Worm (Caenorhabditis elegans) whole organism, L4 larva: Measurements from ENCODE around the gene T18D3.9.

ENCODE experiments used
- F10B5.3 ChIP-seq: sonication (generic microtip); optimal IDR thresholded peaks from 2 replicates; lab custom pipeline; 2016; ENCODE audit warnings: mild to moderate bottlenecking, missing genetic modification characterization, missing compliant biosample characterization
- F26F4.8 ChIP-seq: fragments of 200-800 bp; sonication (Bioruptor generic); conservative IDR thresholded peaks from 2 replicates; pipeline ENCODE4 v1.3.6; 2022; ENCODE audit warnings: missing genetic modification characterization, missing compliant biosample characterization
- F37D6.2 ChIP-seq: sonication (generic microtip); optimal IDR thresholded peaks from 2 replicates; lab custom pipeline; 2016; ENCODE audit warnings: mild to moderate bottlenecking, missing genetic modification characterization, missing compliant biosample characterization
- F49E8.2 ChIP-seq: sonication (generic microtip); optimal IDR thresholded peaks from 2 replicates; lab custom pipeline; 2016; ENCODE audit warnings: missing compliant biosample characterization, mild to moderate bottlenecking, missing genetic modification characterization, borderline replicate concordance
- T20F7.1 ChIP-seq: fragments of 200-800 bp; sonication (Bioruptor generic); optimal IDR thresholded peaks from 2 replicates; lab custom pipeline; 2018; ENCODE audit warnings: mild to moderate bottlenecking, missing genetic modification characterization, missing compliant biosample characterization
- Y48G9A.11 ChIP-seq: fragments of 200-800 bp; sonication (Bioruptor generic); IDR thresholded peaks from 2 replicates; pipeline ENCODE4 v1.3.6; 2022; ENCODE audit warnings: missing genetic modification reagents, missing genetic modification characterization, missing compliant biosample characterization
- aha-1 ChIP-seq: fragments of 150-350 bp; peaks from one replicate; lab custom pipeline; 2014; ENCODE audit warnings: missing biosample characterization, missing genetic modification characterization
- aly-2 ChIP-seq: sonication (generic microtip); optimal IDR thresholded peaks from 2 replicates; lab custom pipeline; 2018; ENCODE audit warnings: missing biosample characterization, missing genetic modification characterization
- ceh-20 ChIP-seq: fragments of 200-800 bp; sonication (Bioruptor generic); IDR thresholded peaks from 2 replicates; pipeline ENCODE4 v1.3.6; 2022; ENCODE audit warnings: missing genetic modification reagents, missing genetic modification characterization, missing compliant biosample characterization
- ceh-28 ChIP-seq: fragments of 150-350 bp; optimal IDR thresholded peaks from 2 replicates; lab custom pipeline; 2014; ENCODE audit warnings: missing biosample characterization, missing genetic modification reagents, missing genetic modification characterization
- ceh-32 ChIP-seq: sonication (generic microtip); optimal IDR thresholded peaks from 2 replicates; lab custom pipeline; 2016; ENCODE audit warnings: mild to moderate bottlenecking, missing genetic modification characterization, missing compliant biosample characterization; ENCODE audit not compliant: poor library complexity
- ceh-44 ChIP-seq: fragments of 200-800 bp; sonication (Bioruptor generic); IDR thresholded peaks from 2 replicates; pipeline ENCODE4 v1.3.6; 2022; ENCODE audit warnings: missing genetic modification reagents, missing genetic modification characterization, missing compliant biosample characterization
- ceh-62 ChIP-seq: sonication (generic microtip); optimal IDR thresholded peaks from 2 replicates; lab custom pipeline; 2017; ENCODE audit warnings: missing biosample characterization, missing genetic modification characterization
- ceh-82 ChIP-seq: sonication (generic microtip); optimal IDR thresholded peaks from 2 replicates; lab custom pipeline; 2017; ENCODE audit warnings: missing biosample characterization, missing genetic modification characterization
- ces-1 ChIP-seq: fragments of 150-350 bp; sonication (generic microtip); optimal IDR thresholded peaks from 4 replicates; lab custom pipeline; 2014; ENCODE audit warnings: missing biosample characterization, missing genetic modification reagents, missing genetic modification characterization
- cey-2 ChIP-seq: sonication (generic microtip); optimal IDR thresholded peaks from 3 replicates; lab custom pipeline; 2017; ENCODE audit warnings: missing genetic modification characterization, mild to moderate bottlenecking, missing compliant biosample characterization, antibody characterized with exemption, borderline replicate concordance; ENCODE audit not compliant: insufficient read depth
- daf-12 ChIP-seq: fragments of 150-350 bp; optimal IDR thresholded peaks from 2 replicates; lab custom pipeline; 2014; ENCODE audit warnings: missing biosample characterization, missing genetic modification reagents, missing genetic modification characterization
- daf-16 ChIP-seq, 3 experiments: sonication (generic microtip); optimal IDR thresholded peaks; 2 replicates each; lab custom pipeline; 2016 to 2017; ENCODE audit warnings: missing genetic modification characterization in 3 of 3, missing genetic modification reagents in 3 of 3, mild to moderate bottlenecking in 2 of 3, missing compliant biosample characterization in 2 of 3, missing biosample characterization in 1 of 3, moderate library complexity in 1 of 3
- daf-19 ChIP-seq: fragments of 200-800 bp; sonication (Bioruptor generic); conservative IDR thresholded peaks from 2 replicates; pipeline ENCODE4 v1.3.6; 2022; ENCODE audit warnings: missing genetic modification characterization, missing compliant biosample characterization
- daf-8 ChIP-seq: fragments of 200-800 bp; sonication (Bioruptor generic); IDR thresholded peaks from 2 replicates; pipeline ENCODE4 v1.3.6; 2022; ENCODE audit warnings: missing genetic modification characterization, missing compliant biosample characterization
- dmd-8 ChIP-seq: fragments of 200-800 bp; sonication (Bioruptor generic); IDR thresholded peaks from 2 replicates; pipeline ENCODE4 v1.3.6; 2022; ENCODE audit warnings: missing genetic modification characterization, missing compliant biosample characterization
- dmd-9 ChIP-seq: fragments of 200-800 bp; sonication (Bioruptor generic); IDR thresholded peaks from 2 replicates; pipeline ENCODE4 v1.3.6; 2022; ENCODE audit warnings: missing genetic modification reagents, missing genetic modification characterization, missing compliant biosample characterization
- dpl-1 ChIP-seq: fragments of 150-350 bp; optimal IDR thresholded peaks from 2 replicates; lab custom pipeline; 2014; ENCODE audit warnings: missing biosample characterization, missing genetic modification reagents, missing genetic modification characterization
- duxl-1 ChIP-seq: sonication (generic microtip); optimal IDR thresholded peaks from 2 replicates; lab custom pipeline; 2016; ENCODE audit warnings: mild to moderate bottlenecking, missing genetic modification characterization, moderate library complexity, missing compliant biosample characterization; ENCODE audit not compliant: poor library complexity
- dve-1 ChIP-seq: sonication (generic microtip); optimal IDR thresholded peaks from 2 replicates; lab custom pipeline; 2017; ENCODE audit warnings: antibody characterized with exemption, mild to moderate bottlenecking, missing genetic modification characterization, missing compliant biosample characterization; ENCODE audit not compliant: insufficient read depth
- fos-1 ChIP-seq: fragments of 150-350 bp; optimal IDR thresholded peaks from 2 replicates; lab custom pipeline; 2014; ENCODE audit warnings: missing biosample characterization, missing genetic modification characterization
- lim-7 ChIP-seq: fragments of 200-800 bp; sonication (Bioruptor generic); IDR thresholded peaks from 2 replicates; pipeline ENCODE4 v1.3.6; 2022; ENCODE audit warnings: missing genetic modification characterization, missing compliant biosample characterization
- lin-13 ChIP-seq: fragments of 150-350 bp; optimal IDR thresholded peaks from 2 replicates; lab custom pipeline; 2014; ENCODE audit warnings: missing biosample characterization, missing genetic modification reagents, missing genetic modification characterization
- lin-15B ChIP-seq: fragments of 150-350 bp; sonication (generic microtip); optimal IDR thresholded peaks from 3 replicates; lab custom pipeline; 2014; ENCODE audit warnings: missing biosample characterization, missing genetic modification characterization
- lin-29 ChIP-seq: fragments of 200-800 bp; sonication (Bioruptor generic); IDR thresholded peaks from 2 replicates; pipeline ENCODE4 v1.3.6; 2022; ENCODE audit warnings: missing genetic modification reagents, missing genetic modification characterization, missing compliant biosample characterization
- lsy-2 ChIP-seq, 2 experiments: fragments of 150-350 bp in 1 of 2; sonication (generic microtip) in 1 of 2; optimal IDR thresholded peaks; 2 replicates each; lab custom pipeline; 2014 to 2017; ENCODE audit warnings: missing biosample characterization in 2 of 2, missing genetic modification characterization in 2 of 2
- madf-5 ChIP-seq, 2 experiments: fragments of 200-800 bp; sonication (Bioruptor generic); IDR thresholded peaks; 2 replicates each; pipeline ENCODE4 v1.3.6; 2022; ENCODE audit warnings: missing compliant biosample characterization in 2 of 2, missing genetic modification characterization in 2 of 2
- madf-9 ChIP-seq: fragments of 200-800 bp; sonication (Bioruptor generic); conservative IDR thresholded peaks from 2 replicates; pipeline ENCODE4 v1.3.6; 2022; ENCODE audit warnings: missing genetic modification reagents, missing genetic modification characterization, missing compliant biosample characterization
- mdt-29 ChIP-seq: fragments of 200-800 bp; sonication (Bioruptor generic); IDR thresholded peaks from 2 replicates; pipeline ENCODE4 v1.3.6; 2022; ENCODE audit warnings: missing genetic modification reagents, missing genetic modification characterization, missing compliant biosample characterization
- mxl-2 ChIP-seq: fragments of 200-800 bp; sonication (Bioruptor generic); conservative IDR thresholded peaks from 2 replicates; pipeline ENCODE4 v1.3.6; 2022; ENCODE audit warnings: missing genetic modification reagents, missing genetic modification characterization, missing compliant biosample characterization
- nhr-102 ChIP-seq: sonication (generic microtip); optimal IDR thresholded peaks from 2 replicates; lab custom pipeline; 2016; ENCODE audit warnings: mild to moderate bottlenecking, missing genetic modification characterization, moderate library complexity, missing compliant biosample characterization
- nhr-11 ChIP-seq: fragments of 150-350 bp; optimal IDR thresholded peaks from 2 replicates; lab custom pipeline; 2014; ENCODE audit warnings: missing biosample characterization, missing genetic modification characterization
- nhr-111 ChIP-seq: fragments of 200-800 bp; sonication (Bioruptor generic); optimal IDR thresholded peaks from 2 replicates; lab custom pipeline; 2018; ENCODE audit warnings: mild to moderate bottlenecking, missing genetic modification characterization, missing compliant biosample characterization
- nhr-6 ChIP-seq: fragments of 150-350 bp; optimal IDR thresholded peaks from 2 replicates; lab custom pipeline; 2014; ENCODE audit warnings: missing biosample characterization, missing genetic modification characterization
- pha-4 ChIP-seq, 2 experiments: fragments of 150-350 bp in 1 of 2; fragments of 200-800 bp in 1 of 2; sonication (Bioruptor generic) in 1 of 2; IDR thresholded peaks in 1 of 2; optimal IDR thresholded peaks in 1 of 2; 2 replicates each; pipeline versions ENCODE4 v1.3.6 to Lab custom; 2014 to 2022; ENCODE audit warnings: missing genetic modification characterization in 2 of 2, missing genetic modification reagents in 2 of 2, missing biosample characterization in 1 of 2, missing compliant biosample characterization in 1 of 2
- rbr-2 ChIP-seq: sonication (generic microtip); optimal IDR thresholded peaks from 2 replicates; lab custom pipeline; 2016; ENCODE audit warnings: missing genotype, missing genetic modification characterization, missing compliant biosample characterization
- saeg-2 ChIP-seq: fragments of 200-800 bp; sonication (Bioruptor generic); IDR thresholded peaks from 2 replicates; pipeline ENCODE4 v1.3.6; 2022; ENCODE audit warnings: missing genetic modification reagents, missing genetic modification characterization, missing compliant biosample characterization
- set-16 ChIP-seq: fragments of 200-800 bp; sonication (Bioruptor generic); IDR thresholded peaks from 2 replicates; pipeline ENCODE4 v1.3.6; 2022; ENCODE audit warnings: missing genetic modification reagents, missing genetic modification characterization, missing compliant biosample characterization
- spr-1 ChIP-seq: sonication (generic microtip); optimal IDR thresholded peaks from 2 replicates; lab custom pipeline; 2016; ENCODE audit warnings: mild to moderate bottlenecking, missing genetic modification characterization, missing compliant biosample characterization
- tag-97 ChIP-seq: fragments of 200-800 bp; sonication (Bioruptor generic); IDR thresholded peaks from 2 replicates; pipeline ENCODE4 v1.3.6; 2022; ENCODE audit warnings: missing genetic modification characterization, missing compliant biosample characterization
- tra-1 ChIP-seq: fragments of 200-800 bp; sonication (Bioruptor generic); IDR thresholded peaks from 2 replicates; pipeline ENCODE4 v1.3.6; 2022; ENCODE audit warnings: missing genetic modification reagents, missing genetic modification characterization, missing compliant biosample characterization
- unc-130 ChIP-seq: sonication (generic microtip); optimal IDR thresholded peaks from 2 replicates; lab custom pipeline; 2016; ENCODE audit warnings: missing genetic modification reagents, missing genetic modification characterization, missing compliant biosample characterization
- unc-39 ChIP-seq: sonication (generic microtip); optimal IDR thresholded peaks from 2 replicates; lab custom pipeline; 2017; ENCODE audit warnings: missing biosample characterization, missing genetic modification characterization
- zip-11 ChIP-seq: fragments of 200-800 bp; sonication (Bioruptor generic); IDR thresholded peaks from 2 replicates; pipeline ENCODE4 v1.3.6; 2022; ENCODE audit warnings: missing genetic modification characterization, missing compliant biosample characterization
- ztf-11 ChIP-seq: fragments of 150-350 bp; optimal IDR thresholded peaks from 2 replicates; lab custom pipeline; 2014; ENCODE audit warnings: missing biosample characterization, missing genetic modification characterization

The T18D3.9 gene

DNA sequence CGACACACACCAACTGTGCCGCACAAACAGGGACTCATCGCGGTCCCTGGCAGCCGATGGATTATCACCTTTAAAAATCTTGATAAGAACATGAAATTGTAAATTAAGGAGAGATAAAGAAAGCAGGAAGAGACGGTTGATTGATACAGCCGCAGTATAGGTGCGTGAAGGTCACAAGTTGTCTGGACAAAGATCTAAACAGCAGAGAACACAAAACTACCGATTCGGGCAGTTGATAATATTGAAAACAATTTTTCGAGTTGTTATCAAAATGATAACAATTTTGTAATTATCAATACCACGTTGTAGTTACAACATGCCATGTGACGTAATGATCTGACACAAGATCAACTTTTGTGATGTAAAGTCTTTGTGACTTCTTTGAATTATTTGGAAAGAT is 46.5 kb upstream of the T18D3.9 start (continued):
- TF ChIP-seq nhr-11 (tag; lab: Kevin White, UChicago) (peak; percentile 41), tag-97 (GFP tag; lab: Robert Waterston, UW) (no peak), saeg-2 (peak; percentile 56; the same call in 1 of the 2 replicates), daf-19 (no peak), zip-11 (GFP tag; lab: Robert Waterston, UW) (no peak), madf-5 (GFP tag; IDR thresholded peaks at IDR 0.05; lab: Robert Waterston, UW) (no peak), daf-8 (GFP tag; lab: Robert Waterston, UW) (no peak), spr-1 (tag; lab: Kevin White, UChicago) (no peak), pha-4 (GFP tag; IDR thresholded peaks at IDR 0.05; lab: Robert Waterston, UW) (peak; percentile 51; the same call in 1 of the 2 replicates), pha-4 (tag; optimal IDR thresholded peaks at IDR 0.05; lab: Kevin White, UChicago) (no peak), ceh-44 (no peak), nhr-111 (no peak), nhr-6 (no peak), lin-29 (GFP tag; lab: Robert Waterston, UW) (no peak), mdt-29 (GFP tag; lab: Robert Waterston, UW) (peak; percentile 65), F37D6.2 (tag; lab: Kevin White, UChicago) (no peak), ces-1 (GFP tag; lab: Kevin White, UChicago) (no peak), fos-1 (tag; lab: Kevin White, UChicago) (no peak), unc-39 (tag; lab: Kevin White, UChicago) (no peak), dpl-1 (GFP tag; lab: Kevin White, UChicago) (peak; percentile 54), F26F4.8 (GFP tag; lab: Robert Waterston, UW) (no peak), Y48G9A.11 (GFP tag; lab: Robert Waterston, UW) (no peak), nhr-102 (tag; lab: Kevin White, UChicago) (peak; percentile 98), dmd-9 (GFP tag; lab: Robert Waterston, UW) (no peak), cey-2 (peak; percentile 91), ztf-11 (tag; lab: Kevin White, UChicago) (no peak), ceh-32 (tag; lab: Kevin White, UChicago) (no peak), ceh-20 (GFP tag; lab: Robert Waterston, UW) (0 out of 2 replicates have a peak, but pooled peaks have one; percentile 43), lim-7 (no peak), daf-12 (tag; lab: Kevin White, UChicago) (no peak), T20F7.1 (GFP tag; lab: Kevin White, UChicago) (peak; percentile 61), daf-16 (GFP tag; optimal IDR thresholded peaks at IDR 0.05; lab: Kevin White, UChicago) (peak in 1 of 2 experiments; percentile 70), daf-16 (tag; optimal IDR thresholded peaks at IDR 0.05; lab: Kevin White, UChicago) (peak; percentile 99), aha-1 (tag; lab: Kevin White, UChicago) (peak; percentile 94), ceh-82 (tag; lab: Kevin White, UChicago) (no peak), unc-130 (GFP tag; lab: Kevin White, UChicago) (no peak), lin-13 (GFP tag; lab: Kevin White, UChicago) (no peak), F49E8.2 (tag; lab: Kevin White, UChicago) (no peak), lsy-2 (tag; optimal IDR thresholded peaks at IDR 0.05; lab: Kevin White, UChicago) (peak in 1 of 2 experiments; percentile 83), mxl-2 (no peak), set-16 (no peak), duxl-1 (tag; lab: Kevin White, UChicago) (peak; percentile 48), lin-15B (tag; lab: Kevin White, UChicago) (no peak), F10B5.3 (tag; lab: Kevin White, UChicago) (no peak), dmd-8 (GFP tag; lab: Robert Waterston, UW) (no peak), aly-2 (tag; lab: Kevin White, UChicago) (no peak), madf-9 (GFP tag; lab: Robert Waterston, UW) (no peak), tra-1 (GFP tag; lab: Robert Waterston, UW) (peak; percentile 89), ceh-28 (tag; lab: Kevin White, UChicago) (no peak), ceh-62 (tag; lab: Kevin White, UChicago) (no peak), rbr-2 (tag; lab: Kevin White, UChicago) (peak; percentile 27), dve-1 (tag; lab: Kevin White, UChicago) (peak; percentile 98)
